Fruit fly (Drosophila melanogaster) whole organism, wandering third instar larva: ENCODE results near the gene Ir25a.

Experiments used
- CrebA ChIP-seq: fragments of 200-800 bp; sonication (Bioruptor generic); optimal IDR thresholded peaks from 2 replicates; lab custom pipeline; 2016; ENCODE audit warnings: missing biosample characterization, mild to moderate bottlenecking, missing genetic modification characterization, borderline replicate concordance
- Dfd ChIP-seq: fragments of >200 bp; optimal IDR thresholded peaks from 2 replicates; lab custom pipeline; 2017; ENCODE audit warnings: missing biosample characterization, missing genetic modification characterization
- N ChIP-seq: fragments of >200 bp; optimal IDR thresholded peaks from 2 replicates; lab custom pipeline; 2018; ENCODE audit warnings: missing biosample characterization, missing external identifiers, missing genetic modification characterization
- OdsH ChIP-seq: fragments of 200-800 bp; sonication (Bioruptor generic); optimal IDR thresholded peaks from 2 replicates; lab custom pipeline; 2016; ENCODE audit warnings: missing biosample characterization, mild to moderate bottlenecking, missing genetic modification characterization
- jim ChIP-seq: fragments of 175-275, 200-325 bp; sonication (Bioruptor generic); optimal IDR thresholded peaks from 2 replicates; lab custom pipeline; 2016; ENCODE audit warnings: missing biosample characterization, mild to moderate bottlenecking, missing genetic modification characterization
- sage ChIP-seq: fragments of 200-800 bp; sonication (Bioruptor generic); optimal IDR thresholded peaks from 2 replicates; lab custom pipeline; 2016; ENCODE audit warnings: missing biosample characterization, mild to moderate bottlenecking, missing genetic modification characterization
- sv ChIP-seq: fragments of 200-800 bp; sonication (Bioruptor generic); optimal IDR thresholded peaks from 3 replicates; lab custom pipeline; 2016; ENCODE audit warnings: missing biosample characterization, missing genetic modification characterization
- usp ChIP-seq: fragments of >200 bp; optimal IDR thresholded peaks from 2 replicates; lab custom pipeline; 2017; ENCODE audit warnings: missing biosample characterization, missing genetic modification characterization

DNA sequence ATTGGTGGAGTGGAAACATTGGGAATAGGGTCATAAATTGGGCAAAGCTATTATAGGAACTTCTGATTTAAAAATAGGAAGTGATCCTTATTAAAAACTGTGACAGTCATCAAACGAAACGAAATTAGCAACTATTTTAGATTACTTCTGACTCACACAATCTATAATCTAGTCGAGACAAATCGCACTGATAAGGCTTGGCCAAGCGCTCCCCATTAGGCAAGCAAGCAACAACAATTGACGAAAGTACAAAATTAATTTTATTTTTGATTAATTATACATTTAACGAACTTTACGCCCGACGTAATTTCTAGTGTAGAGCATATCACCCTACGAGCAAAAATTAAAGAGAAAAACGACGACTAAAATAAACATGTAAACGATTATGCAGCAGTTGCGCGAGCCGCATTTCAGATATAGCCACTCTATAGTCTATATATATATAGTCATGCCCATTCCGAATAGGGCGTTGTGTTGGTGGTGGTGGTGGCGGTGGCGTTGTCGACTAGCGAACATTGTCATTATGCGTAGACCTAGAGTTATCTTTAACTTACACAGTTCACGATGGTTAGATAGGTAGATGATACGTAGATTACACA, at the start of gene Ir25a:
- TF ChIP-seq N (GFP tag; lab: Kevin White, UChicago) (no peak), Dfd (GFP tag; lab: Kevin White, UChicago) (no peak), jim (GFP tag; lab: Kevin White, UChicago) (no peak), sv (GFP tag; lab: Kevin White, UChicago) (no peak), sage (GFP tag; lab: Kevin White, UChicago) (no peak), CrebA (GFP tag; lab: Kevin White, UChicago) (no peak), OdsH (GFP tag; lab: Kevin White, UChicago) (no peak), usp (GFP tag; lab: Kevin White, UChicago) (no peak)
